Fruit fly (Drosophila melanogaster): Measurements from ENCODE around the gene CG3062.

- no peak for TF ChIP-seq Bteb2 (GFP tag; optimal IDR thresholded peaks at IDR 0.05)
- no peak for TF ChIP-seq Gug (GFP tag; IDR thresholded peaks at IDR 0.05)
- no peak for TF ChIP-seq ro (GFP tag; IDR thresholded peaks at IDR 0.05)
Observed at dm6 chrX:4664107-4664506, 19.4 kb upstream of the CG3062 start.

Measured in whole organism, embryonic.